Worm (Caenorhabditis elegans) whole organism, L1 larva: ENCODE measurements around the gene gst-23.

Experiments used
- C16A3.4 ChIP-seq: fragments of 150-350 bp; optimal IDR thresholded peaks from 2 replicates; lab custom pipeline; 2014; ENCODE audit warnings: missing biosample characterization, missing genetic modification characterization
- C34B4.2 ChIP-seq: sonication (generic microtip); optimal IDR thresholded peaks from 2 replicates; lab custom pipeline; 2017; ENCODE audit warnings: mild to moderate bottlenecking, missing genetic modification characterization, missing compliant biosample characterization
- F16B12.6 ChIP-seq: fragments of 150-350 bp; optimal IDR thresholded peaks from 2 replicates; lab custom pipeline; 2014; ENCODE audit warnings: missing biosample characterization, missing genetic modification characterization
- Y116A8C.19 ChIP-seq: sonication (generic microtip); optimal IDR thresholded peaks from 2 replicates; lab custom pipeline; 2016; ENCODE audit warnings: missing compliant biosample characterization, missing genetic modification characterization, borderline replicate concordance
- alr-1 ChIP-seq: fragments of 200-800 bp; sonication (Bioruptor generic); optimal IDR thresholded peaks from 2 replicates; lab custom pipeline; 2018; ENCODE audit warnings: borderline replicate concordance, mild to moderate bottlenecking, missing genetic modification characterization, missing compliant biosample characterization
- ceh-8 ChIP-seq: fragments of 200-800 bp; sonication (Bioruptor generic); optimal IDR thresholded peaks from 2 replicates; lab custom pipeline; 2018; ENCODE audit warnings: mild to moderate bottlenecking, missing genetic modification characterization, moderate library complexity, missing compliant biosample characterization
- efl-3 ChIP-seq: fragments of 200-800 bp; sonication (Bioruptor generic); optimal IDR thresholded peaks from 2 replicates; lab custom pipeline; 2018; ENCODE audit warnings: mild to moderate bottlenecking, missing genetic modification characterization, missing compliant biosample characterization
- egl-27 ChIP-seq, 2 experiments: fragments of 150-350 bp in 1 of 2; sonication (generic microtip); optimal IDR thresholded peaks; 3 replicates each; lab custom pipeline; 2017 to 2018; ENCODE audit warnings: missing biosample characterization in 2 of 2, missing genetic modification characterization in 2 of 2, missing genetic modification reagents in 2 of 2
- elt-3 ChIP-seq, 6 experiments: fragments of 150-350 bp in 1 of 6; sonication (generic microtip); optimal IDR thresholded peaks; 2 replicates each; lab custom pipeline; 2017 to 2018; ENCODE audit warnings: missing biosample characterization in 6 of 6, missing genetic modification characterization in 6 of 6, inconsistent platforms in 1 of 6
- fkh-10 ChIP-seq: sonication (generic microtip); optimal IDR thresholded peaks from 2 replicates; lab custom pipeline; 2017; ENCODE audit warnings: missing biosample characterization, missing genetic modification reagents, missing genetic modification characterization
- fkh-4 ChIP-seq: sonication (generic microtip); optimal IDR thresholded peaks from 2 replicates; lab custom pipeline; 2016; ENCODE audit warnings: missing compliant biosample characterization, missing genetic modification characterization, borderline replicate concordance
- fkh-8 ChIP-seq: sonication (generic microtip); optimal IDR thresholded peaks from 2 replicates; lab custom pipeline; 2016; ENCODE audit warnings: mild to moderate bottlenecking, missing genetic modification characterization, missing compliant biosample characterization
- fos-1 ChIP-seq: fragments of 150-350 bp; optimal IDR thresholded peaks from 2 replicates; lab custom pipeline; 2014; ENCODE audit warnings: missing biosample characterization, missing genetic modification characterization
- grh-1 ChIP-seq: fragments of 200-800 bp; sonication (Bioruptor generic); IDR thresholded peaks from 2 replicates; pipeline ENCODE4 v1.3.6; 2022; ENCODE audit warnings: missing genetic modification reagents, missing genetic modification characterization, missing compliant biosample characterization
- hlh-17 ChIP-seq: fragments of 200-800 bp; sonication (Bioruptor generic); optimal IDR thresholded peaks from 2 replicates; lab custom pipeline; 2018; ENCODE audit warnings: missing genetic modification characterization, mild to moderate bottlenecking, missing compliant biosample characterization, moderate library complexity, borderline replicate concordance
- hlh-4 ChIP-seq: sonication (generic microtip); optimal IDR thresholded peaks from 2 replicates; lab custom pipeline; 2016; ENCODE audit warnings: mild to moderate bottlenecking, missing genetic modification characterization, missing compliant biosample characterization
- irx-1 ChIP-seq: sonication (generic microtip); optimal IDR thresholded peaks from 2 replicates; lab custom pipeline; 2016; ENCODE audit warnings: missing genetic modification characterization, missing compliant biosample characterization
- isw-1 ChIP-seq: fragments of 200-800 bp; sonication (Bioruptor generic); IDR thresholded peaks from 2 replicates; pipeline ENCODE4 v1.3.6; 2022; ENCODE audit warnings: missing genetic modification characterization, missing compliant biosample characterization
- lin-13 ChIP-seq: fragments of 150-350 bp; optimal IDR thresholded peaks from 2 replicates; lab custom pipeline; 2014; ENCODE audit warnings: missing biosample characterization, missing genetic modification reagents, missing genetic modification characterization
- lin-15B ChIP-seq: fragments of 150-350 bp; sonication (generic microtip); optimal IDR thresholded peaks from 3 replicates; lab custom pipeline; 2014; ENCODE audit warnings: missing biosample characterization, missing genetic modification characterization
- lin-35 ChIP-seq, 2 experiments: fragments of 150-350 bp; optimal IDR thresholded peaks; 2 replicates each; lab custom pipeline; 2014; ENCODE audit warnings: missing biosample characterization in 2 of 2, missing genetic modification characterization in 2 of 2, missing genetic modification reagents in 2 of 2
- lin-39 ChIP-seq: fragments of 150-350 bp; optimal IDR thresholded peaks from 2 replicates; lab custom pipeline; 2014; ENCODE audit warnings: missing biosample characterization, missing genetic modification reagents, missing genetic modification characterization
- lir-3 ChIP-seq: sonication (generic microtip); optimal IDR thresholded peaks from 2 replicates; lab custom pipeline; 2016; ENCODE audit warnings: mild to moderate bottlenecking, missing genetic modification characterization, moderate library complexity, missing compliant biosample characterization; ENCODE audit not compliant: poor library complexity
- lsy-2 ChIP-seq, 2 experiments: fragments of 150-350 bp; optimal IDR thresholded peaks; 2 replicates each; lab custom pipeline; 2014; ENCODE audit warnings: missing biosample characterization in 2 of 2, missing genetic modification characterization in 2 of 2
- mef-2 ChIP-seq: fragments of 150-350 bp; optimal IDR thresholded peaks from 2 replicates; lab custom pipeline; 2014; ENCODE audit warnings: missing biosample characterization, missing genetic modification characterization
- mep-1 ChIP-seq: fragments of 150-350 bp; optimal IDR thresholded peaks from 2 replicates; lab custom pipeline; 2014; ENCODE audit warnings: missing biosample characterization, missing genetic modification characterization
- nhr-11 ChIP-seq: fragments of 150-350 bp; optimal IDR thresholded peaks from 2 replicates; lab custom pipeline; 2014; ENCODE audit warnings: missing biosample characterization, missing genetic modification characterization
- nhr-12 ChIP-seq: sonication (generic microtip); optimal IDR thresholded peaks from 2 replicates; lab custom pipeline; 2017; ENCODE audit warnings: missing biosample characterization, missing genetic modification characterization
- nhr-19 ChIP-seq: fragments of 200-800 bp; sonication (Bioruptor generic); conservative IDR thresholded peaks from 2 replicates; pipeline ENCODE4 v1.3.6; 2022; ENCODE audit warnings: missing genetic modification characterization, missing compliant biosample characterization
- nhr-20 ChIP-seq: sonication (generic microtip); optimal IDR thresholded peaks from 2 replicates; lab custom pipeline; 2016; ENCODE audit warnings: mild to moderate bottlenecking, missing genetic modification characterization, missing compliant biosample characterization
- nhr-237 ChIP-seq: fragments of 150-350 bp; optimal IDR thresholded peaks from 2 replicates; lab custom pipeline; 2014; ENCODE audit warnings: missing biosample characterization, missing genetic modification characterization
- nhr-47 ChIP-seq: sonication (generic microtip); optimal IDR thresholded peaks from 2 replicates; lab custom pipeline; 2016; ENCODE audit warnings: mild to moderate bottlenecking, missing genetic modification characterization, moderate library complexity, missing compliant biosample characterization
- nhr-77 ChIP-seq: fragments of 150-350 bp; optimal IDR thresholded peaks from 2 replicates; lab custom pipeline; 2014; ENCODE audit warnings: missing biosample characterization, missing genetic modification characterization
- nhr-84 ChIP-seq: sonication (generic microtip); optimal IDR thresholded peaks from 2 replicates; lab custom pipeline; 2017; ENCODE audit warnings: missing biosample characterization, missing genetic modification characterization
- pag-3 ChIP-seq: sonication (generic microtip); optimal IDR thresholded peaks from 2 replicates; lab custom pipeline; 2017; ENCODE audit warnings: missing genetic modification characterization, mild to moderate bottlenecking, missing compliant biosample characterization, antibody characterized with exemption, borderline replicate concordance; ENCODE audit not compliant: insufficient read depth
- rnt-1 ChIP-seq: sonication (generic microtip); optimal IDR thresholded peaks from 2 replicates; lab custom pipeline; 2016; ENCODE audit warnings: mild to moderate bottlenecking, missing genetic modification characterization, moderate library complexity, missing compliant biosample characterization
- sox-4 ChIP-seq: sonication (generic microtip); optimal IDR thresholded peaks from 2 replicates; lab custom pipeline; 2016; ENCODE audit warnings: missing genetic modification characterization, missing compliant biosample characterization
- sptf-1 ChIP-seq: fragments of 150-350 bp; optimal IDR thresholded peaks from 2 replicates; lab custom pipeline; 2014; ENCODE audit warnings: missing biosample characterization, missing genetic modification characterization
- sup-37 ChIP-seq: fragments of 200-800 bp; sonication (Bioruptor generic); optimal IDR thresholded peaks from 2 replicates; lab custom pipeline; 2018; ENCODE audit warnings: mild to moderate bottlenecking, missing genetic modification characterization, missing compliant biosample characterization
- swsn-7 ChIP-seq: sonication (generic microtip); optimal IDR thresholded peaks from 2 replicates; lab custom pipeline; 2016; ENCODE audit warnings: missing genetic modification characterization, missing compliant biosample characterization
- tbx-2 ChIP-seq: sonication (generic microtip); optimal IDR thresholded peaks from 2 replicates; lab custom pipeline; 2016; ENCODE audit warnings: missing genetic modification characterization, missing compliant biosample characterization
- unc-30 ChIP-seq: sonication (generic microtip); optimal IDR thresholded peaks from 2 replicates; lab custom pipeline; 2017; ENCODE audit warnings: missing biosample characterization, missing genetic modification characterization
- unc-62 ChIP-seq: fragments of 150-350 bp; optimal IDR thresholded peaks from 2 replicates; lab custom pipeline; 2014; ENCODE audit warnings: missing biosample characterization, missing genetic modification reagents, missing genetic modification characterization
- unc-86 ChIP-seq: sonication (generic microtip); optimal IDR thresholded peaks from 2 replicates; lab custom pipeline; 2016; ENCODE audit warnings: missing genetic modification characterization, missing compliant biosample characterization
- unc-98 ChIP-seq: fragments of 200-800 bp; sonication (Bioruptor generic); IDR thresholded peaks from 2 replicates; pipeline ENCODE4 v1.3.6; 2022; ENCODE audit warnings: missing genetic modification characterization, missing compliant biosample characterization
- vab-15 ChIP-seq: sonication (generic microtip); optimal IDR thresholded peaks from 2 replicates; lab custom pipeline; 2017; ENCODE audit warnings: missing genotype, mild to moderate bottlenecking, missing genetic modification characterization, missing compliant biosample characterization
- zag-1 ChIP-seq: fragments of 150-350 bp; optimal IDR thresholded peaks from 2 replicates; lab custom pipeline; 2014; ENCODE audit warnings: missing biosample characterization, missing genetic modification characterization
- zip-4 ChIP-seq: fragments of 200-800 bp; sonication (Bioruptor generic); optimal IDR thresholded peaks from 2 replicates; lab custom pipeline; 2018; ENCODE audit warnings: mild to moderate bottlenecking, missing genetic modification characterization, moderate library complexity, missing compliant biosample characterization
- ztf-11 ChIP-seq, 2 experiments: sonication (generic microtip); optimal IDR thresholded peaks; 2 replicates each; lab custom pipeline; 2016 to 2017; ENCODE audit warnings: missing genetic modification characterization in 2 of 2, missing biosample characterization in 1 of 2, missing compliant biosample characterization in 1 of 2
- ztf-4 ChIP-seq: fragments of 150-350 bp; optimal IDR thresholded peaks from 2 replicates; lab custom pipeline; 2014; ENCODE audit warnings: missing biosample characterization, missing genetic modification characterization

Gene gst-23

DNA sequence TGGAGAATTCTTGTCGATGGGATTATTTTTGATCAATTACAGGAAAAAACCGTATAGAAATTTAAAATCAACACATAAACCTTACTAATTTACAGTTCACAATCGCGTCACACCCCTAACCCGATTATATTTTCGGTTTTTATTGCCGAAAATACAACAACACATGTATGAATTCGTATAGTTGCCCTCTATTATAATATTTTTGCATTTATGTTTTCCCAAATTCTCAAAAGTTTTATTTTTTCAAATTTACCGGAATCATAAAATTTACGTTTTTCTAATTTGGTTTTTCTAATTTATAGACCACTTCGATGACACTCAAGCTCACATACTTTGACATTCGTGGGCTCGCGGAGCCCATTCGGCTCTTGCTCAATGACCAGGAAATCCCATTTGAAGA is at the start of gene gst-23:
TSS of gene gst-23 (plus strand) at position 301 of the 400 bp plus-strand sequence.
- TF ChIP-seq isw-1 (GFP tag; lab: Robert Waterston, UW) = no peak

DNA sequence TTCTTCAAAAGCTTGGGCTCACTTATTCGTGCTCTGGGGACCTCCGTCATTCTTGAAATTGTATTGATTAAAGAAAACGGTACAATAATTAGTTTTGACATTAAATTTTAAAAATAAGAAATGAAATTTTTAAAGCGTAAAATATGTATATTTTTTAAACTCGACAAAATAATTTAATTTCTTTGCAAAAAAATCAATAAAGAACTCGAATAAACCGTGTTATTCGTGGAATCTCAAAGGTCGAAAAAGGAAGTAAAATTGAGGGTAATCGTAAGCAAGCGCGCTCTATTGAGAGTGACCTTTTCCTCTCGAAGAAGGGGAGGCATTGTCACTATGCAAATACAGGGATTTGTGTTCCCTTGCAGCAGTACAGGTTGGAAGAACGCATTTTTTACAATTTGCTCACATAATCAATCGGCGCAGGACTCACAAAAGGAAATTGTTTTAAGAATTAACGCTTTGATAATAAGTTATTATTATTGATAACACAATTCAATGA is 48.1 kb upstream of the gst-23 start, which contains the start of gene Y73C8B.2:
TSS of gene Y73C8B.2 (minus strand) at position 51 of the 499 bp plus-strand sequence.
- no peak for TF ChIP-seq fkh-10 (GFP tag; lab: Kevin White, UChicago)
- peak; percentile 28 for TF ChIP-seq tbx-2 (tag; lab: Kevin White, UChicago)
- no peak for TF ChIP-seq unc-30
- no peak for TF ChIP-seq C34B4.2 (tag; lab: Kevin White, UChicago)
- no peak for TF ChIP-seq hlh-17
- TF ChIP-seq mep-1 (tag; lab: Kevin White, UChicago) = peak; percentile 45
- TF ChIP-seq alr-1 (tag; lab: Kevin White, UChicago) = no peak
- no peak for TF ChIP-seq nhr-77 (tag; lab: Kevin White, UChicago)
- no peak for TF ChIP-seq grh-1 (GFP tag; lab: Robert Waterston, UW)
- TF ChIP-seq fkh-8 (tag; lab: Kevin White, UChicago) = no peak
- TF ChIP-seq pag-3 = no peak
- TF ChIP-seq ceh-8 (GFP tag; lab: Kevin White, UChicago) = no peak
- no peak for TF ChIP-seq sptf-1 (tag; lab: Kevin White, UChicago)
- no peak for TF ChIP-seq unc-98
- no peak for TF ChIP-seq lin-39 (tag; lab: Kevin White, UChicago)
- TF ChIP-seq nhr-19 (GFP tag; lab: Robert Waterston, UW) = no peak
- TF ChIP-seq zag-1 = no peak
- no peak for TF ChIP-seq Y116A8C.19
- peak in 1 of 2 experiments; percentile 45 for TF ChIP-seq lsy-2 (tag; optimal IDR thresholded peaks at IDR 0.05; lab: Kevin White, UChicago)
- TF ChIP-seq F16B12.6 = no peak
- no peak for TF ChIP-seq nhr-12 (tag; lab: Kevin White, UChicago)
- no peak for TF ChIP-seq nhr-84 (tag; lab: Kevin White, UChicago)
- TF ChIP-seq fos-1 (tag; lab: Kevin White, UChicago) = no peak
- TF ChIP-seq unc-86 (tag; lab: Kevin White, UChicago) = no peak
- TF ChIP-seq lin-15B = peak; percentile 23
- no peak for TF ChIP-seq lir-3 (tag; lab: Kevin White, UChicago)
- no peak for TF ChIP-seq swsn-7
- TF ChIP-seq sup-37 (GFP tag; lab: Kevin White, UChicago) = no peak
- no peak for TF ChIP-seq unc-62 (GFP tag; lab: Kevin White, UChicago)
- TF ChIP-seq mef-2 (tag; lab: Kevin White, UChicago) = no peak
- no peak for TF ChIP-seq efl-3 (GFP tag; lab: Kevin White, UChicago)
- no peak for TF ChIP-seq elt-3 (tag; optimal IDR thresholded peaks at IDR 0.05; lab: Kevin White, UChicago)
- no peak for TF ChIP-seq lin-13 (GFP tag; lab: Kevin White, UChicago)
- TF ChIP-seq isw-1 (GFP tag; lab: Robert Waterston, UW) = no peak
- TF ChIP-seq fkh-4 (tag; lab: Kevin White, UChicago) = no peak
- TF ChIP-seq C16A3.4 (tag; lab: Kevin White, UChicago) = peak; percentile 22
- peak; percentile 9 for TF ChIP-seq nhr-47
- no peak for TF ChIP-seq egl-27 (tag; optimal IDR thresholded peaks at IDR 0.05; lab: Kevin White, UChicago)
- TF ChIP-seq nhr-237 (tag; lab: Kevin White, UChicago) = no peak
- TF ChIP-seq zip-4 (GFP tag; lab: Kevin White, UChicago) = no peak
- no peak for TF ChIP-seq rnt-1
- peak; percentile 3 for TF ChIP-seq irx-1 (tag; lab: Kevin White, UChicago)
- peak; percentile 19 to 59 for TF ChIP-seq lin-35 (GFP tag; optimal IDR thresholded peaks at IDR 0.05; lab: Kevin White, UChicago)
- no peak for TF ChIP-seq hlh-4 (tag; lab: Kevin White, UChicago)
- TF ChIP-seq sox-4 = no peak
- TF ChIP-seq ztf-4 (tag; lab: Kevin White, UChicago) = no peak
- TF ChIP-seq nhr-20 (tag; lab: Kevin White, UChicago) = peak; percentile 31
- TF ChIP-seq ztf-11 (tag; optimal IDR thresholded peaks at IDR 0.05; lab: Kevin White, UChicago) = no peak
- TF ChIP-seq nhr-11 = no peak
- no peak for TF ChIP-seq vab-15
